Fruit fly (Drosophila melanogaster) whole organism, embryonic: ENCODE measurements around the gene CG5973.

Source experiments
- Adf1 ChIP-seq: fragments of 200-800 bp; sonication (Bioruptor generic); IDR thresholded peaks from 2 replicates; pipeline ENCODE4 v1.3.6; 2022; ENCODE audit warnings: missing biosample characterization, missing genetic modification characterization
- B-H1 ChIP-seq: fragments of 200-800 bp; sonication (Bioruptor generic); IDR thresholded peaks from 3 replicates; pipeline ENCODE4 v1.3.6; 2022; ENCODE audit warnings: missing biosample characterization, missing genetic modification characterization
- CG12071 ChIP-seq: fragments of 200-800 bp; sonication (Bioruptor generic); optimal IDR thresholded peaks from 3 replicates; lab custom pipeline; 2018; ENCODE audit warnings: missing biosample characterization, mild to moderate bottlenecking, missing genetic modification characterization
- CG14014 ChIP-seq: fragments of 200-800 bp; sonication (Bioruptor generic); IDR thresholded peaks from 2 replicates; pipeline ENCODE4 v1.3.6; 2022; ENCODE audit warnings: missing biosample characterization, missing genetic modification characterization
- CG1603 ChIP-seq: fragments of 200-800 bp; sonication (Bioruptor generic); optimal IDR thresholded peaks from 2 replicates; lab custom pipeline; 2019; ENCODE audit warnings: missing biosample characterization, mild to moderate bottlenecking, missing genetic modification characterization, moderate library complexity
- CG16813 ChIP-seq: fragments of 200-800 bp; sonication (Bioruptor generic); IDR thresholded peaks from 3 replicates; pipeline ENCODE4 v1.3.6; 2022; ENCODE audit warnings: missing biosample characterization, missing genetic modification characterization; ENCODE audit not compliant: partially characterized antibody
- CG17385 ChIP-seq: fragments of 200-800 bp; sonication (Bioruptor generic); optimal IDR thresholded peaks from 3 replicates; lab custom pipeline; 2018; ENCODE audit warnings: missing biosample characterization, mild to moderate bottlenecking, missing genetic modification characterization
- CG17829 ChIP-seq: fragments of 200-800 bp; optimal IDR thresholded peaks from 2 replicates; lab custom pipeline; 2019; ENCODE audit warnings: missing biosample characterization, mild to moderate bottlenecking, missing genetic modification characterization, moderate library complexity
- CG18764 ChIP-seq: fragments of 200-800 bp; sonication (Bioruptor generic); optimal IDR thresholded peaks from 3 replicates; lab custom pipeline; 2016; ENCODE audit warnings: missing biosample characterization, missing genetic modification characterization
- CG2889 ChIP-seq: fragments of 200-800 bp; sonication (Bioruptor generic); IDR thresholded peaks from 3 replicates; pipeline ENCODE4 v1.3.6; 2022; ENCODE audit warnings: missing biosample characterization, missing genetic modification characterization
- CG30403 ChIP-seq: fragments of 200-800 bp; sonication (Bioruptor generic); optimal IDR thresholded peaks from 3 replicates; lab custom pipeline; 2016; ENCODE audit warnings: missing biosample characterization, missing genetic modification characterization
- CG31441 ChIP-seq: fragments of 200-800 bp; sonication (Bioruptor generic); IDR thresholded peaks from 2 replicates; pipeline ENCODE4 v1.3.6; 2022; ENCODE audit warnings: missing biosample characterization, missing genetic modification characterization
- CG4730 ChIP-seq: fragments of 200-800 bp; sonication (Bioruptor generic); IDR thresholded peaks from 2 replicates; pipeline ENCODE4 v1.3.6; 2022; ENCODE audit warnings: missing biosample characterization, missing genetic modification characterization
- CG6765 ChIP-seq: fragments of 200-800 bp; sonication (Bioruptor generic); optimal IDR thresholded peaks from 3 replicates; lab custom pipeline; 2017; ENCODE audit warnings: missing biosample characterization, mild to moderate bottlenecking, missing genetic modification characterization
- CG9727 ChIP-seq: fragments of 200-800 bp; sonication (Bioruptor generic); optimal IDR thresholded peaks from 3 replicates; lab custom pipeline; 2017; ENCODE audit warnings: missing biosample characterization, mild to moderate bottlenecking, missing genetic modification characterization
- CkIIα-i1 ChIP-seq: fragments of 200-800 bp; sonication (Bioruptor generic); IDR thresholded peaks from 2 replicates; pipeline ENCODE4 v1.3.6; 2022; ENCODE audit warnings: missing biosample characterization, missing genetic modification characterization
- D ChIP-seq, 2 experiments: fragments of 200-800 bp in 1 of 2; fragments of >200 bp in 1 of 2; sonication (Bioruptor generic) in 1 of 2; optimal IDR thresholded peaks; 2 replicates in 1 of 2; 3 replicates in 1 of 2; lab custom pipeline; 2017; ENCODE audit warnings: mild to moderate bottlenecking in 1 of 2, missing biosample characterization in 1 of 2, missing genetic modification characterization in 1 of 2, missing genetic modification reagents in 1 of 2
- Dip2 ChIP-seq: fragments of 200-800 bp; sonication (Bioruptor generic); IDR thresholded peaks from 2 replicates; pipeline ENCODE4 v1.3.6; 2022; ENCODE audit warnings: missing biosample characterization, missing genetic modification characterization
- ERR ChIP-seq: fragments of 200-800 bp; sonication (Bioruptor generic); optimal IDR thresholded peaks from 2 replicates; lab custom pipeline; 2016; ENCODE audit warnings: missing biosample characterization, missing genetic modification characterization
- H15 ChIP-seq: fragments of 200-800 bp; sonication (Bioruptor generic); IDR thresholded peaks from 3 replicates; pipeline ENCODE4 v1.3.6; 2022; ENCODE audit warnings: missing biosample characterization, missing genetic modification characterization
- HLH4C ChIP-seq: fragments of 200-800 bp; sonication (Bioruptor generic); IDR thresholded peaks from 3 replicates; pipeline ENCODE4 v1.3.6; 2022; ENCODE audit warnings: missing biosample characterization, missing genetic modification characterization; ENCODE audit not compliant: partially characterized antibody
- HLHmδ ChIP-seq: fragments of 200-800 bp; sonication (Bioruptor generic); optimal IDR thresholded peaks from 2 replicates; lab custom pipeline; 2018; ENCODE audit warnings: missing biosample characterization, mild to moderate bottlenecking, missing genetic modification characterization, moderate library complexity
- MESR4 ChIP-seq: fragments of 200-800 bp; sonication (Bioruptor generic); optimal IDR thresholded peaks from 2 replicates; lab custom pipeline; 2018; ENCODE audit warnings: missing biosample characterization, mild to moderate bottlenecking, missing genetic modification characterization, moderate library complexity
- NFAT ChIP-seq: fragments of 200-800 bp; sonication (Bioruptor generic); IDR thresholded peaks from 2 replicates; pipeline ENCODE4 v1.3.6; 2022; ENCODE audit warnings: missing biosample characterization, missing genetic modification characterization
- Oli ChIP-seq: fragments of 200-800 bp; sonication (Bioruptor generic); optimal IDR thresholded peaks from 2 replicates; lab custom pipeline; 2018; ENCODE audit warnings: missing biosample characterization, mild to moderate bottlenecking, missing genetic modification characterization, moderate library complexity
- Ravus ChIP-seq: fragments of 200-800 bp; sonication (Bioruptor generic); IDR thresholded peaks from 2 replicates; pipeline ENCODE4 v1.3.6; 2022; ENCODE audit warnings: missing biosample characterization, missing genetic modification characterization
- Rfx ChIP-seq: fragments of 200-800 bp; sonication (Bioruptor generic); IDR thresholded peaks from 2 replicates; pipeline ENCODE4 v1.3.6; 2022; ENCODE audit warnings: missing biosample characterization, missing genetic modification characterization
- Spps ChIP-seq: fragments of 200-800 bp; sonication (Bioruptor generic); optimal IDR thresholded peaks from 2 replicates; lab custom pipeline; 2018; ENCODE audit warnings: missing biosample characterization, mild to moderate bottlenecking, missing genetic modification characterization
- ato ChIP-seq: fragments of 200-800 bp; sonication (Bioruptor generic); IDR thresholded peaks from 2 replicates; pipeline ENCODE4 v1.3.6; 2022; ENCODE audit warnings: missing biosample characterization, missing genetic modification characterization; ENCODE audit not compliant: partially characterized antibody
- az2 ChIP-seq: fragments of 200-800 bp; sonication (Bioruptor generic); optimal IDR thresholded peaks from 3 replicates; lab custom pipeline; 2016; ENCODE audit warnings: missing biosample characterization, missing genetic modification characterization
- bowl ChIP-seq: fragments of 200-800 bp; sonication (Bioruptor generic); IDR thresholded peaks from 2 replicates; pipeline ENCODE4 v1.3.6; 2022; ENCODE audit warnings: missing biosample characterization, missing genetic modification characterization
- cad ChIP-seq: fragments of >200 bp; optimal IDR thresholded peaks from 2 replicates; lab custom pipeline; 2017; ENCODE audit warnings: missing biosample characterization, missing genetic modification characterization
- dan ChIP-seq: fragments of 200-800 bp; sonication (Bioruptor generic); IDR thresholded peaks from 2 replicates; pipeline ENCODE4 v1.3.6; 2022; ENCODE audit warnings: missing biosample characterization, missing genetic modification characterization
- disco-r ChIP-seq: fragments of 200-800 bp; sonication (Bioruptor generic); optimal IDR thresholded peaks from 2 replicates; lab custom pipeline; 2016; ENCODE audit warnings: missing biosample characterization, missing genetic modification characterization
- dm ChIP-seq: fragments of 200-800 bp; sonication (Bioruptor generic); optimal IDR thresholded peaks from 3 replicates; lab custom pipeline; 2016; ENCODE audit warnings: missing biosample characterization, missing genetic modification characterization
- grau ChIP-seq: fragments of 200-800 bp; optimal IDR thresholded peaks from 3 replicates; lab custom pipeline; 2019; ENCODE audit warnings: missing biosample characterization, mild to moderate bottlenecking, missing genetic modification characterization, moderate library complexity
- gsb-n ChIP-seq: fragments of 200-800 bp; sonication (Bioruptor generic); optimal IDR thresholded peaks from 3 replicates; lab custom pipeline; 2018; ENCODE audit warnings: missing biosample characterization, mild to moderate bottlenecking, missing genetic modification characterization
- hth ChIP-seq: fragments of >200 bp; optimal IDR thresholded peaks from 2 replicates; lab custom pipeline; 2017; ENCODE audit warnings: inconsistent platforms
- luna ChIP-seq: fragments of 200-800 bp; sonication (Bioruptor generic); optimal IDR thresholded peaks from 2 replicates; lab custom pipeline; 2016; ENCODE audit warnings: missing biosample characterization, missing genetic modification characterization
- maf-S ChIP-seq: fragments of 200-800 bp; sonication (Bioruptor generic); optimal IDR thresholded peaks from 2 replicates; lab custom pipeline; 2016; ENCODE audit warnings: missing biosample characterization, missing genetic modification characterization
- onecut ChIP-seq: fragments of 200-800 bp; sonication (Bioruptor generic); IDR thresholded peaks from 2 replicates; pipeline ENCODE4 v1.3.6; 2022; ENCODE audit warnings: missing biosample characterization, missing genetic modification characterization
- phol ChIP-seq: fragments of 200-800 bp; sonication (Bioruptor generic); optimal IDR thresholded peaks from 3 replicates; lab custom pipeline; 2018; ENCODE audit warnings: missing biosample characterization, mild to moderate bottlenecking, missing genetic modification characterization, moderate library complexity
- shn ChIP-seq: fragments of 200-800 bp; sonication (Bioruptor generic); optimal IDR thresholded peaks from 3 replicates; lab custom pipeline; 2016; ENCODE audit warnings: missing biosample characterization, missing genetic modification characterization
- slp2 ChIP-seq: fragments of 200-800 bp; sonication (Bioruptor generic); optimal IDR thresholded peaks from 2 replicates; lab custom pipeline; 2016; ENCODE audit warnings: missing biosample characterization, missing genetic modification characterization
- tgo ChIP-seq: fragments of 200-800 bp; sonication (Bioruptor generic); IDR thresholded peaks from 3 replicates; pipeline ENCODE4 v1.3.6; 2022; ENCODE audit warnings: missing biosample characterization, missing genetic modification characterization
- tio ChIP-seq: fragments of 200-800 bp; sonication (Bioruptor generic); optimal IDR thresholded peaks from 2 replicates; lab custom pipeline; 2017; ENCODE audit warnings: missing biosample characterization, missing genetic modification characterization, inconsistent platforms
- tx ChIP-seq: fragments of 200-800 bp; sonication (Bioruptor generic); optimal IDR thresholded peaks from 2 replicates; lab custom pipeline; 2016; ENCODE audit warnings: missing biosample characterization, missing genetic modification characterization
- wdn ChIP-seq: fragments of 200-800 bp; sonication (Bioruptor generic); IDR thresholded peaks from 2 replicates; pipeline ENCODE4 v1.3.6; 2022; ENCODE audit warnings: missing biosample characterization, missing genetic modification characterization
- zen2 ChIP-seq: fragments of 200-800 bp; sonication (Bioruptor generic); IDR thresholded peaks from 3 replicates; pipeline ENCODE4 v1.3.6; 2022; ENCODE audit warnings: missing biosample characterization, missing genetic modification characterization; ENCODE audit not compliant: partially characterized antibody

CG5973 gene

dm6 chr2L:7436492-7437324 lies 584 bp upstream of the CG5973 start (continued):
- TF ChIP-seq Oli (tag; lab: Kevin White, UChicago) (no peak), MESR4 (GFP tag; lab: Kevin White, UChicago) (no peak), ERR (GFP tag; lab: Kevin White, UChicago) (peak; percentile 70), az2 (no peak), maf-S (peak; percentile 73), bowl (GFP tag; lab: Robert Waterston, UW) (peak; percentile 70), dm (GFP tag; lab: Kevin White, UChicago) (peak; percentile 40), cad (no peak), tio (GFP tag; lab: Kevin White, UChicago) (peak; percentile 68), CkIIα-i1 (GFP tag; lab: Robert Waterston, UW) (peak; percentile 55; the same call in 1 of the 2 replicates), hth (lab: Kevin White, UChicago) (no peak), Adf1 (peak; percentile 39), CG1603 (tag; lab: Kevin White, UChicago) (peak; percentile 67), CG6765 (GFP tag; lab: Kevin White, UChicago) (peak; percentile 52), tx (peak; percentile 59), CG14014 (GFP tag; lab: Robert Waterston, UW) (peak; percentile 91; the same call in 1 of the 2 replicates), CG18764 (GFP tag; lab: Kevin White, UChicago) (peak; percentile 76), H15 (GFP tag; lab: Robert Waterston, UW) (peak; percentile 46; the same call in 1 of the 3 replicates), CG4730 (GFP tag; lab: Robert Waterston, UW) (peak; percentile 61), ato (GFP tag; lab: Robert Waterston, UW) (no peak), gsb-n (tag; lab: Kevin White, UChicago) (peak; percentile 4), Spps (tag; lab: Kevin White, UChicago) (peak; percentile 1), CG9727 (GFP tag; lab: Kevin White, UChicago) (peak; percentile 49), NFAT (peak; percentile 87), Rfx (GFP tag; lab: Robert Waterston, UW) (peak; percentile 85), dan (GFP tag; lab: Robert Waterston, UW) (no peak), Dip2 (GFP tag; lab: Robert Waterston, UW) (no peak), CG16813 (GFP tag; lab: Robert Waterston, UW) (no peak), shn (GFP tag; lab: Kevin White, UChicago) (peak; percentile 64), B-H1 (GFP tag; lab: Robert Waterston, UW) (peak; percentile 61; the same call in 1 of the 3 replicates), zen2 (GFP tag; lab: Robert Waterston, UW) (no peak), disco-r (GFP tag; lab: Kevin White, UChicago) (peak; percentile 31), HLHmδ (GFP tag; lab: Kevin White, UChicago) (no peak), onecut (GFP tag; lab: Robert Waterston, UW) (peak; percentile 55), HLH4C (GFP tag; lab: Robert Waterston, UW) (no peak), grau (tag; lab: Kevin White, UChicago) (peak; percentile 46), slp2 (GFP tag; lab: Kevin White, UChicago) (peak; percentile 54), luna (GFP tag; lab: Kevin White, UChicago) (peak; percentile 34), tgo (GFP tag; lab: Robert Waterston, UW) (peak; percentile 62; the same call in 2 of the 3 replicates), CG17385 (GFP tag; lab: Kevin White, UChicago) (peak; percentile 58), D (optimal IDR thresholded peaks at IDR 0.05; lab: Kevin White, UChicago) (no peak), D (GFP tag; optimal IDR thresholded peaks at IDR 0.05; lab: Kevin White, UChicago) (no peak), CG30403 (GFP tag; lab: Kevin White, UChicago) (peak; percentile 38), CG12071 (GFP tag; lab: Kevin White, UChicago) (peak; percentile 75), CG31441 (GFP tag; lab: Robert Waterston, UW) (peak; percentile 43; the same call in 1 of the 2 replicates), wdn (GFP tag; lab: Robert Waterston, UW) (peak; percentile 64), phol (tag; lab: Kevin White, UChicago) (no peak), CG2889 (GFP tag; lab: Robert Waterston, UW) (peak; percentile 47; the same call in 1 of the 3 replicates), CG17829 (no peak), Ravus (GFP tag; lab: Robert Waterston, UW) (no peak)
